Worm (Caenorhabditis elegans) whole organism, young adult: ENCODE measurements around the gene F53A2.11.

ENCODE experiments used
- B0336.3 ChIP-seq: fragments of 200-800 bp; sonication (Bioruptor generic); IDR thresholded peaks from 2 replicates; pipeline ENCODE4 v1.3.6; 2022; ENCODE audit warnings: missing genetic modification characterization, missing compliant biosample characterization
- C17E4.6 ChIP-seq: fragments of 200-800 bp; sonication (Bioruptor generic); IDR thresholded peaks from 2 replicates; pipeline ENCODE4 v1.3.6; 2022; ENCODE audit warnings: missing genetic modification reagents, missing genetic modification characterization, missing compliant biosample characterization
- F49E8.2 ChIP-seq: sonication (generic microtip); optimal IDR thresholded peaks from 3 replicates; lab custom pipeline; 2017; ENCODE audit warnings: missing genetic modification characterization, mild to moderate bottlenecking, missing compliant biosample characterization, antibody characterized with exemption, moderate library complexity; ENCODE audit not compliant: insufficient read depth
- F55B11.4 ChIP-seq: sonication (generic microtip); optimal IDR thresholded peaks from 2 replicates; lab custom pipeline; 2016; ENCODE audit warnings: missing compliant biosample characterization, missing genetic modification characterization, borderline replicate concordance; ENCODE audit not compliant: insufficient read depth
- T07F8.4 ChIP-seq: sonication (generic microtip); optimal IDR thresholded peaks from 2 replicates; lab custom pipeline; 2016; ENCODE audit warnings: mild to moderate bottlenecking, missing genetic modification characterization, moderate library complexity, missing compliant biosample characterization
- T26A5.8 ChIP-seq: sonication (generic microtip); optimal IDR thresholded peaks from 2 replicates; lab custom pipeline; 2016; ENCODE audit warnings: missing genetic modification characterization, missing compliant biosample characterization
- Y53F4B.3 ChIP-seq: fragments of 200-800 bp; sonication (Bioruptor generic); IDR thresholded peaks from 2 replicates; pipeline ENCODE4 v1.3.6; 2022; ENCODE audit warnings: missing genetic modification reagents, missing genetic modification characterization, missing compliant biosample characterization
- Y53G8AR.9 ChIP-seq: fragments of 200-800 bp; sonication (Bioruptor generic); conservative IDR thresholded peaks from 2 replicates; pipeline ENCODE4 v1.3.6; 2022; ENCODE audit warnings: missing genetic modification reagents, missing genetic modification characterization, missing compliant biosample characterization
- Y56A3A.18 ChIP-seq: fragments of 200-800 bp; sonication (Bioruptor generic); IDR thresholded peaks from 2 replicates; pipeline ENCODE4 v1.3.6; 2022; ENCODE audit warnings: missing genetic modification reagents, missing genetic modification characterization, missing compliant biosample characterization
- Y67H2A.10 ChIP-seq: fragments of 200-800 bp; sonication (Bioruptor generic); conservative IDR thresholded peaks from 2 replicates; pipeline ENCODE4 v1.3.6; 2022; ENCODE audit warnings: missing genetic modification reagents, missing genetic modification characterization, missing compliant biosample characterization
- Y79H2A.3 ChIP-seq: fragments of 200-800 bp; sonication (Bioruptor generic); conservative IDR thresholded peaks from 2 replicates; pipeline ENCODE4 v1.3.6; 2022; ENCODE audit warnings: missing genetic modification reagents, missing genetic modification characterization, missing compliant biosample characterization
- Y95B8A.8 ChIP-seq: fragments of 200-800 bp; sonication (Bioruptor generic); IDR thresholded peaks from 2 replicates; pipeline ENCODE4 v1.3.6; 2022; ENCODE audit warnings: missing genetic modification reagents, missing genetic modification characterization, missing compliant biosample characterization
- aptf-3 ChIP-seq: fragments of 200-800 bp; sonication (Bioruptor generic); IDR thresholded peaks from 2 replicates; pipeline ENCODE4 v1.3.6; 2022; ENCODE audit warnings: missing genetic modification characterization, missing compliant biosample characterization
- atf-7 ChIP-seq: sonication (generic microtip); optimal IDR thresholded peaks from 2 replicates; lab custom pipeline; 2017; ENCODE audit warnings: mild to moderate bottlenecking, missing genetic modification characterization, missing compliant biosample characterization
- athp-1 ChIP-seq: sonication (generic microtip); optimal IDR thresholded peaks from 2 replicates; lab custom pipeline; 2017; ENCODE audit warnings: mild to moderate bottlenecking, missing genetic modification characterization, missing compliant biosample characterization
- attf-5 ChIP-seq: fragments of 200-800 bp; sonication (Bioruptor generic); optimal IDR thresholded peaks from 2 replicates; lab custom pipeline; 2018; ENCODE audit warnings: mild to moderate bottlenecking, missing genetic modification characterization, missing compliant biosample characterization
- bed-1 ChIP-seq: fragments of 200-800 bp; sonication (Bioruptor generic); IDR thresholded peaks from 2 replicates; pipeline ENCODE4 v1.3.6; 2022; ENCODE audit warnings: missing genetic modification reagents, missing genetic modification characterization, missing compliant biosample characterization
- cebp-1 ChIP-seq, 2 experiments: fragments of 200-800 bp in 1 of 2; sonication (Bioruptor generic) in 1 of 2; sonication (generic microtip) in 1 of 2; IDR thresholded peaks in 1 of 2; optimal IDR thresholded peaks in 1 of 2; 2 replicates each; pipeline versions ENCODE4 v1.3.6 to Lab custom; 2017 to 2022; ENCODE audit warnings: missing compliant biosample characterization in 2 of 2, missing genetic modification characterization in 2 of 2, mild to moderate bottlenecking in 1 of 2, missing genetic modification reagents in 1 of 2, moderate library complexity in 1 of 2
- ceh-58 ChIP-seq: fragments of 200-800 bp; sonication (Bioruptor generic); IDR thresholded peaks from 2 replicates; pipeline ENCODE4 v1.3.6; 2022; ENCODE audit warnings: missing genetic modification characterization, missing compliant biosample characterization
- dox-1 ChIP-seq: fragments of 200-800 bp; sonication (Bioruptor generic); IDR thresholded peaks from 2 replicates; pipeline ENCODE4 v1.3.6; 2022; ENCODE audit warnings: missing genetic modification reagents, missing genetic modification characterization, missing compliant biosample characterization
- egrh-3 ChIP-seq: fragments of 200-800 bp; sonication (Bioruptor generic); IDR thresholded peaks from 2 replicates; pipeline ENCODE4 v1.3.6; 2022; ENCODE audit warnings: missing genetic modification reagents, missing genetic modification characterization, missing compliant biosample characterization
- ets-4 ChIP-seq: fragments of 200-800 bp; sonication (Bioruptor generic); optimal IDR thresholded peaks from 2 replicates; lab custom pipeline; 2018; ENCODE audit warnings: mild to moderate bottlenecking, missing genetic modification characterization, missing compliant biosample characterization
- fkh-3 ChIP-seq: sonication (generic microtip); optimal IDR thresholded peaks from 2 replicates; lab custom pipeline; 2016; ENCODE audit warnings: mild to moderate bottlenecking, missing genetic modification characterization, missing compliant biosample characterization
- gei-17 ChIP-seq: fragments of 200-800 bp; sonication (Bioruptor generic); optimal IDR thresholded peaks from 2 replicates; lab custom pipeline; 2018; ENCODE audit warnings: mild to moderate bottlenecking, missing genetic modification characterization, missing compliant biosample characterization
- hrde-1 ChIP-seq: sonication (generic microtip); optimal IDR thresholded peaks from 2 replicates; lab custom pipeline; 2016; ENCODE audit warnings: missing genetic modification characterization, mild to moderate bottlenecking, missing compliant biosample characterization, moderate library complexity, missing genotype, missing genetic modification reagents, borderline replicate concordance
- lag-1 ChIP-seq: fragments of 200-800 bp; sonication (Bioruptor generic); IDR thresholded peaks from 2 replicates; pipeline ENCODE4 v1.3.6; 2022; ENCODE audit warnings: missing genetic modification reagents, missing genetic modification characterization, missing compliant biosample characterization
- lin-35 ChIP-seq, 3 experiments: fragments of 150-350 bp in 2 of 3; sonication (generic microtip) in 1 of 3; optimal IDR thresholded peaks; 2 replicates each; lab custom pipeline; 2014 to 2018; ENCODE audit warnings: missing biosample characterization in 3 of 3, missing genetic modification characterization in 3 of 3, missing genetic modification reagents in 3 of 3
- madf-10 ChIP-seq: sonication (generic microtip); optimal IDR thresholded peaks from 2 replicates; lab custom pipeline; 2016; ENCODE audit warnings: mild to moderate bottlenecking, missing genetic modification characterization, missing compliant biosample characterization
- mcd-1 ChIP-seq: fragments of 200-800 bp; sonication (Bioruptor generic); IDR thresholded peaks from 2 replicates; pipeline ENCODE4 v1.3.6; 2022; ENCODE audit warnings: missing genetic modification reagents, missing genetic modification characterization, missing compliant biosample characterization
- mxl-1 ChIP-seq: sonication (generic microtip); optimal IDR thresholded peaks from 2 replicates; lab custom pipeline; 2016; ENCODE audit warnings: missing genetic modification characterization, missing compliant biosample characterization
- nfya-2 ChIP-seq: fragments of 200-800 bp; sonication (Bioruptor generic); IDR thresholded peaks from 2 replicates; pipeline ENCODE4 v1.3.6; 2022; ENCODE audit warnings: missing genetic modification reagents, missing genetic modification characterization, missing compliant biosample characterization
- nhr-80 ChIP-seq: sonication (generic microtip); optimal IDR thresholded peaks from 2 replicates; lab custom pipeline; 2016; ENCODE audit warnings: missing genetic modification characterization, missing compliant biosample characterization
- nhr-90 ChIP-seq: sonication (generic microtip); optimal IDR thresholded peaks from 2 replicates; lab custom pipeline; 2016; ENCODE audit warnings: missing genotype, mild to moderate bottlenecking, missing genetic modification characterization, missing compliant biosample characterization
- pbrm-1 ChIP-seq: fragments of 200-800 bp; sonication (Bioruptor generic); IDR thresholded peaks from 2 replicates; pipeline ENCODE4 v1.3.6; 2022; ENCODE audit warnings: missing genetic modification reagents, missing genetic modification characterization, missing compliant biosample characterization
- rcor-1 ChIP-seq: fragments of 200-800 bp; sonication (Bioruptor generic); IDR thresholded peaks from 2 replicates; pipeline ENCODE4 v1.3.6; 2022; ENCODE audit warnings: missing genetic modification reagents, missing genetic modification characterization, missing compliant biosample characterization
- rec-8 ChIP-seq, 2 experiments: sonication (generic microtip); optimal IDR thresholded peaks; 2 replicates each; lab custom pipeline; 2016; ENCODE audit warnings: mild to moderate bottlenecking in 2 of 2, missing genetic modification characterization in 2 of 2, missing genetic modification reagents in 2 of 2, missing genotype in 2 of 2, missing biosample characterization in 1 of 2, missing compliant biosample characterization in 1 of 2, moderate library complexity in 1 of 2
- repo-1 ChIP-seq: sonication (generic microtip); optimal IDR thresholded peaks from 2 replicates; lab custom pipeline; 2017; ENCODE audit warnings: mild to moderate bottlenecking, missing genetic modification characterization, missing compliant biosample characterization
- sdz-38 ChIP-seq: sonication (generic microtip); optimal IDR thresholded peaks from 2 replicates; lab custom pipeline; 2016; ENCODE audit warnings: missing genotype, missing genetic modification characterization, missing compliant biosample characterization
- snpc-3.4 ChIP-seq: sonication (generic microtip); optimal IDR thresholded peaks from 2 replicates; lab custom pipeline; 2017; ENCODE audit warnings: missing genetic modification characterization, mild to moderate bottlenecking, missing compliant biosample characterization, antibody characterized with exemption, moderate library complexity, missing genotype, missing genetic modification reagents
- sptf-2 ChIP-seq: fragments of 200-800 bp; sonication (Bioruptor generic); optimal IDR thresholded peaks from 2 replicates; lab custom pipeline; 2018; ENCODE audit warnings: mild to moderate bottlenecking, missing genetic modification characterization, missing compliant biosample characterization
- tbp1 ChIP-seq: fragments of 200-800 bp; sonication (Bioruptor generic); optimal IDR thresholded peaks from 2 replicates; lab custom pipeline; 2018; ENCODE audit warnings: mild to moderate bottlenecking, missing genetic modification characterization, missing compliant biosample characterization
- tlf-1 ChIP-seq: fragments of 200-800 bp; sonication (Bioruptor generic); optimal IDR thresholded peaks from 2 replicates; lab custom pipeline; 2018; ENCODE audit warnings: mild to moderate bottlenecking, missing genetic modification characterization, missing compliant biosample characterization
- zfh-2 ChIP-seq: fragments of 200-800 bp; sonication (Bioruptor generic); conservative IDR thresholded peaks from 2 replicates; pipeline ENCODE4 v1.3.6; 2022; ENCODE audit warnings: missing genetic modification reagents, missing genetic modification characterization, missing compliant biosample characterization

F53A2.11 gene

ce11 chrIII:13347782-13348327, 25.4 kb upstream of the F53A2.11 start:
- TF ChIP-seq bed-1 (GFP tag; lab: Robert Waterston, UW): no peak
- TF ChIP-seq zfh-2 (GFP tag; lab: Robert Waterston, UW): peak; percentile 35; the same call in 1 of the 2 replicates
- no peak for TF ChIP-seq gei-17
- TF ChIP-seq cebp-1 (GFP tag; IDR thresholded peaks at IDR 0.05; lab: Robert Waterston, UW): no peak
- TF ChIP-seq cebp-1 (tag; optimal IDR thresholded peaks at IDR 0.05; lab: Kevin White, UChicago): peak; percentile 48
- TF ChIP-seq, all 124 proteins: peak for 2

- TF ChIP-seq sptf-2 (GFP tag; lab: Kevin White, UChicago) (no peak), pbrm-1 (GFP tag; lab: Robert Waterston, UW) (no peak), Y53G8AR.9 (no peak), egrh-3 (peak; percentile 40; the same call in 1 of the 2 replicates), F49E8.2 (tag; lab: Kevin White, UChicago) (no peak), nhr-80 (no peak), Y56A3A.18 (GFP tag; lab: Robert Waterston, UW) (no peak), Y95B8A.8 (no peak), attf-5 (GFP tag; lab: Kevin White, UChicago) (peak; percentile 9), sdz-38 (tag; lab: Kevin White, UChicago) (no peak), B0336.3 (GFP tag; lab: Robert Waterston, UW) (peak; percentile 43; the same call in 1 of the 2 replicates), rcor-1 (GFP tag; lab: Robert Waterston, UW) (no peak), tlf-1 (GFP tag; lab: Kevin White, UChicago) (peak; percentile 41), nhr-90 (tag; lab: Kevin White, UChicago) (no peak), F55B11.4 (tag; lab: Kevin White, UChicago) (no peak), repo-1 (no peak), lag-1 (GFP tag; lab: Robert Waterston, UW) (no peak), Y79H2A.3 (GFP tag; lab: Robert Waterston, UW) (no peak), mxl-1 (tag; lab: Kevin White, UChicago) (no peak), fkh-3 (tag; lab: Kevin White, UChicago) (peak; percentile 49), ceh-58 (no peak), atf-7 (tag; lab: Kevin White, UChicago) (peak; percentile 27), tbp1 (GFP tag; lab: Kevin White, UChicago) (peak; percentile 6), gei-17 (no peak), cebp-1 (GFP tag; IDR thresholded peaks at IDR 0.05; lab: Robert Waterston, UW) (no peak), cebp-1 (tag; optimal IDR thresholded peaks at IDR 0.05; lab: Kevin White, UChicago) (peak; percentile 43), T26A5.8 (tag; lab: Kevin White, UChicago) (no peak), Y53F4B.3 (GFP tag; lab: Robert Waterston, UW) (no peak), dox-1 (GFP tag; lab: Robert Waterston, UW) (peak; percentile 35; the same call in 1 of the 2 replicates), hrde-1 (tag; lab: Kevin White, UChicago) (no peak), mcd-1 (GFP tag; lab: Robert Waterston, UW) (no peak), nfya-2 (GFP tag; lab: Robert Waterston, UW) (no peak), athp-1 (peak; percentile 25)
These were observed 24.3 kb upstream of the F53A2.11 start, which contains the start of gene mtm-6 for ce11 chrIII:13346785-13347184. TSS of gene mtm-6 (plus strand) at chrIII:13347085.

- TF ChIP-seq F49E8.2 (tag; lab: Kevin White, UChicago): peak; percentile 24
- no peak for TF ChIP-seq ets-4
- TF ChIP-seq T07F8.4 (tag; lab: Kevin White, UChicago): no peak
- TF ChIP-seq aptf-3 (GFP tag; lab: Robert Waterston, UW): no peak
- TF ChIP-seq madf-10: no peak
- no peak for TF ChIP-seq mcd-1 (GFP tag; lab: Robert Waterston, UW)
- no peak for TF ChIP-seq rec-8 (tag; optimal IDR thresholded peaks at IDR 0.05; lab: Kevin White, UChicago)
- TF ChIP-seq snpc-3.4: peak; percentile 41
- TF ChIP-seq pbrm-1 (GFP tag; lab: Robert Waterston, UW): peak; percentile 9; the same call in 1 of the 2 replicates
- TF ChIP-seq attf-5 (GFP tag; lab: Kevin White, UChicago): peak; percentile 35
- TF ChIP-seq C17E4.6: no peak
- no peak for TF ChIP-seq dox-1 (GFP tag; lab: Robert Waterston, UW)
- TF ChIP-seq Y67H2A.10: no peak
- TF ChIP-seq lin-35 (GFP tag; optimal IDR thresholded peaks at IDR 0.05; lab: Kevin White, UChicago): no peak
These were observed 22.2 kb upstream of the F53A2.11 start, which contains the start of gene acaa-2 for ce11 chrIII:13344538-13345136. TSS of gene acaa-2 (plus strand) at chrIII:13344937.
